Fruit fly (Drosophila melanogaster) whole organism: Measurements from ENCODE around the gene Agpat3.

ENCODE experiments used
- CG8478 ChIP-seq: fragments of >200 bp; optimal IDR thresholded peaks from 2 replicates; lab custom pipeline; 2018; ENCODE audit warnings: inconsistent platforms
- Dll ChIP-seq: fragments of >200 bp; optimal IDR thresholded peaks from 2 replicates; lab custom pipeline; 2017
- EcR ChIP-seq, 2 experiments: fragments of >200 bp; optimal IDR thresholded peaks; 2 replicates each; lab custom pipeline; 2017; ENCODE audit warnings: missing biosample characterization in 2 of 2, missing genetic modification characterization in 2 of 2, missing genetic modification reagents in 2 of 2
- pan ChIP-seq: fragments of >200 bp; optimal IDR thresholded peaks from 2 replicates; lab custom pipeline; 2017
- psq ChIP-seq: fragments of >200 bp; optimal IDR thresholded peaks from 2 replicates; lab custom pipeline; 2017
- usp ChIP-seq: fragments of >200 bp; optimal IDR thresholded peaks from 2 replicates; lab custom pipeline; 2017; ENCODE audit warnings: missing biosample characterization, missing genetic modification characterization, mixed read lengths

Gene Agpat3

dm6 chr3L:16339873-16340272 is 45.9 kb downstream of the Agpat3 start:
- TF ChIP-seq pan (lab: Kevin White, UChicago) = no peak
- TF ChIP-seq usp (GFP tag; lab: Kevin White, UChicago) = no peak
- TF ChIP-seq EcR (GFP tag; optimal IDR thresholded peaks at IDR 0.05; lab: Kevin White, UChicago) = no peak
- TF ChIP-seq Dll (lab: Kevin White, UChicago) = no peak
- no peak for TF ChIP-seq CG8478 (lab: Kevin White, UChicago)
- no peak for TF ChIP-seq psq (lab: Kevin White, UChicago)

dm6 chr3L:16339463-16339862 is 46.3 kb downstream of the Agpat3 start:
- TF ChIP-seq CG8478 (lab: Kevin White, UChicago) (no peak), pan (lab: Kevin White, UChicago) (no peak), EcR (GFP tag; optimal IDR thresholded peaks at IDR 0.05; lab: Kevin White, UChicago) (no peak), psq (lab: Kevin White, UChicago) (no peak), usp (GFP tag; lab: Kevin White, UChicago) (no peak), Dll (lab: Kevin White, UChicago) (no peak)

- TF ChIP-seq usp (GFP tag; lab: Kevin White, UChicago) (no peak), EcR (GFP tag; optimal IDR thresholded peaks at IDR 0.05; lab: Kevin White, UChicago) (no peak), CG8478 (lab: Kevin White, UChicago) (no peak), psq (lab: Kevin White, UChicago) (no peak), pan (lab: Kevin White, UChicago) (no peak), Dll (lab: Kevin White, UChicago) (no peak)
These were observed 47.1 kb downstream of the Agpat3 start, which contains the start of gene CG4998 for dm6 chr3L:16338703-16339102. TSS of gene CG4998 (plus strand) at chr3L:16339003.

dm6 chr3L:16337739-16338138 is 48.0 kb downstream of the Agpat3 start:
- TF ChIP-seq CG8478 (lab: Kevin White, UChicago) (no peak), EcR (GFP tag; optimal IDR thresholded peaks at IDR 0.05; lab: Kevin White, UChicago) (no peak), usp (GFP tag; lab: Kevin White, UChicago) (no peak), pan (lab: Kevin White, UChicago) (no peak), psq (lab: Kevin White, UChicago) (no peak), Dll (lab: Kevin White, UChicago) (no peak)

dm6 chr3L:16334876-16335275 is 50.9 kb downstream of the Agpat3 start:
- TF ChIP-seq usp (GFP tag; lab: Kevin White, UChicago) = no peak
- TF ChIP-seq Dll (lab: Kevin White, UChicago) = no peak

dm6 chr3L:16333013-16333412 is 52.7 kb downstream of the Agpat3 start, which contains the start of gene CG13056:
TSS of gene CG13056 (plus strand) at chr3L:16333313.
- TF ChIP-seq CG8478 (lab: Kevin White, UChicago) (no peak), EcR (GFP tag; optimal IDR thresholded peaks at IDR 0.05; lab: Kevin White, UChicago) (no peak), pan (lab: Kevin White, UChicago) (no peak), psq (lab: Kevin White, UChicago) (no peak), Dll (lab: Kevin White, UChicago) (no peak), usp (GFP tag; lab: Kevin White, UChicago) (no peak)
